Fruit fly (Drosophila melanogaster) whole organism, embryonic: Measurements from ENCODE around the gene Patr-1.

ENCODE experiments used
- Aef1 ChIP-seq: fragments of 200-800 bp; sonication (Bioruptor generic); IDR thresholded peaks from 3 replicates; pipeline ENCODE4 v1.3.6; 2022; ENCODE audit warnings: missing biosample characterization, missing genetic modification characterization
- B-H2 ChIP-seq: fragments of 200-800 bp; sonication (Bioruptor generic); optimal IDR thresholded peaks from 2 replicates; lab custom pipeline; 2018; ENCODE audit warnings: missing biosample characterization, mild to moderate bottlenecking, missing genetic modification characterization
- BEAF-32 ChIP-seq: fragments of 200-800 bp; sonication (Bioruptor generic); optimal IDR thresholded peaks from 3 replicates; lab custom pipeline; 2017; ENCODE audit warnings: missing biosample characterization, missing genetic modification characterization, mild to moderate bottlenecking, moderate library complexity, missing genetic modification reagents
- CG10321 ChIP-seq: fragments of 200-800 bp; sonication (Bioruptor generic); IDR thresholded peaks from 2 replicates; pipeline ENCODE4 v1.3.6; 2022; ENCODE audit warnings: missing biosample characterization, missing genetic modification characterization
- CG11456 ChIP-seq: fragments of 200-800 bp; sonication (Bioruptor generic); IDR thresholded peaks from 3 replicates; pipeline ENCODE4 v1.3.6; 2022; ENCODE audit warnings: missing biosample characterization, missing genetic modification characterization
- CG11560 ChIP-seq: fragments of 200-800 bp; sonication (Bioruptor generic); IDR thresholded peaks from 3 replicates; pipeline ENCODE4 v1.3.6; 2022; ENCODE audit warnings: missing biosample characterization, missing genetic modification characterization
- CG12071 ChIP-seq: fragments of 200-800 bp; sonication (Bioruptor generic); optimal IDR thresholded peaks from 3 replicates; lab custom pipeline; 2018; ENCODE audit warnings: missing biosample characterization, mild to moderate bottlenecking, missing genetic modification characterization
- CG13296 ChIP-seq: fragments of 200-800 bp; sonication (Bioruptor generic); optimal IDR thresholded peaks from 3 replicates; lab custom pipeline; 2018; ENCODE audit warnings: missing biosample characterization, mild to moderate bottlenecking, missing genetic modification characterization
- CG13624 ChIP-seq: fragments of 200-800 bp; sonication (Bioruptor generic); optimal IDR thresholded peaks from 2 replicates; lab custom pipeline; 2016; ENCODE audit warnings: missing biosample characterization, missing genetic modification characterization
- CG14710 ChIP-seq: fragments of 200-800 bp; sonication (Bioruptor generic); optimal IDR thresholded peaks from 3 replicates; lab custom pipeline; 2019; ENCODE audit warnings: missing biosample characterization, mild to moderate bottlenecking, missing genetic modification characterization, moderate library complexity
- CG15479 ChIP-seq: fragments of 200-800 bp; sonication (Bioruptor generic); optimal IDR thresholded peaks from 3 replicates; lab custom pipeline; 2019; ENCODE audit warnings: missing biosample characterization, mild to moderate bottlenecking, missing genetic modification characterization, moderate library complexity
- CG18476 ChIP-seq: fragments of 200-800 bp; sonication (Bioruptor generic); optimal IDR thresholded peaks from 2 replicates; lab custom pipeline; 2016; ENCODE audit warnings: missing biosample characterization, mild to moderate bottlenecking, missing genetic modification characterization
- CG18619 ChIP-seq: fragments of 200-800 bp; sonication (Bioruptor generic); optimal IDR thresholded peaks from 3 replicates; lab custom pipeline; 2017; ENCODE audit warnings: missing biosample characterization, mild to moderate bottlenecking, missing genetic modification characterization
- CG30403 ChIP-seq: fragments of 200-800 bp; sonication (Bioruptor generic); optimal IDR thresholded peaks from 3 replicates; lab custom pipeline; 2016; ENCODE audit warnings: missing biosample characterization, missing genetic modification characterization
- CG31388 ChIP-seq: fragments of 200-800 bp; sonication (Bioruptor generic); optimal IDR thresholded peaks from 2 replicates; lab custom pipeline; 2016; ENCODE audit warnings: missing biosample characterization, missing genetic modification characterization
- CG31441 ChIP-seq: fragments of 200-800 bp; sonication (Bioruptor generic); IDR thresholded peaks from 2 replicates; pipeline ENCODE4 v1.3.6; 2022; ENCODE audit warnings: missing biosample characterization, missing genetic modification characterization
- CG4282 ChIP-seq: fragments of 200-800 bp; sonication (Bioruptor generic); optimal IDR thresholded peaks from 2 replicates; lab custom pipeline; 2016; ENCODE audit warnings: missing biosample characterization, missing genetic modification characterization
- CG6175 ChIP-seq: fragments of 200-800 bp; sonication (Bioruptor generic); IDR thresholded peaks from 3 replicates; pipeline ENCODE4 v1.3.6; 2022; ENCODE audit warnings: missing biosample characterization, missing genetic modification characterization
- CG9932 ChIP-seq: fragments of 200-800 bp; sonication (Bioruptor generic); IDR thresholded peaks from 2 replicates; pipeline ENCODE4 v1.3.6; 2022; ENCODE audit warnings: missing biosample characterization, missing genetic modification characterization
- CHES-1-like ChIP-seq: fragments of 200-800 bp; sonication (Bioruptor generic); optimal IDR thresholded peaks from 2 replicates; lab custom pipeline; 2016; ENCODE audit warnings: missing biosample characterization, missing genetic modification characterization
- CrebB ChIP-seq: fragments of 200-800 bp; sonication (Bioruptor generic); optimal IDR thresholded peaks from 3 replicates; lab custom pipeline; 2018; ENCODE audit warnings: missing biosample characterization, mild to moderate bottlenecking, missing genetic modification characterization
- Deaf1 ChIP-seq: fragments of 200-800 bp; optimal IDR thresholded peaks from 3 replicates; lab custom pipeline; 2019; ENCODE audit warnings: missing biosample characterization, mild to moderate bottlenecking, missing genetic modification characterization, moderate library complexity
- Fer1 ChIP-seq: fragments of 200-800 bp; sonication (Bioruptor generic); optimal IDR thresholded peaks from 2 replicates; lab custom pipeline; 2017; ENCODE audit warnings: missing biosample characterization, mild to moderate bottlenecking, missing genetic modification characterization
- GATAe ChIP-seq: fragments of 200-800 bp; sonication (Bioruptor generic); conservative IDR thresholded peaks from 2 replicates; pipeline ENCODE4 v1.3.6; 2022; ENCODE audit warnings: missing biosample characterization, missing genetic modification characterization
- Hmr ChIP-seq: fragments of 200-800 bp; sonication (Bioruptor generic); optimal IDR thresholded peaks from 3 replicates; lab custom pipeline; 2017; ENCODE audit warnings: mild to moderate bottlenecking, missing biosample characterization, missing genetic modification reagents, missing genetic modification characterization
- Hr78 ChIP-seq, 2 experiments: fragments of 200-800 bp in 1 of 2; fragments of >200 bp in 1 of 2; sonication (Bioruptor generic) in 1 of 2; optimal IDR thresholded peaks; 2 replicates each; lab custom pipeline; 2017 to 2019; ENCODE audit warnings: missing biosample characterization in 2 of 2, missing genetic modification characterization in 2 of 2, mild to moderate bottlenecking in 1 of 2, moderate library complexity in 1 of 2
- Lhr ChIP-seq: fragments of 200-800 bp; sonication (Bioruptor generic); optimal IDR thresholded peaks from 3 replicates; lab custom pipeline; 2017; ENCODE audit warnings: mild to moderate bottlenecking, missing biosample characterization, missing genetic modification reagents, missing genetic modification characterization
- Lpt ChIP-seq: fragments of >200 bp; optimal IDR thresholded peaks from 2 replicates; lab custom pipeline; 2018; ENCODE audit warnings: missing biosample characterization, missing genetic modification characterization
- Nf-YA ChIP-seq: fragments of 200-800 bp; sonication (Bioruptor generic); IDR thresholded peaks from 2 replicates; pipeline ENCODE4 v1.3.6; 2022; ENCODE audit warnings: missing biosample characterization, missing genetic modification characterization
- Poxn ChIP-seq: fragments of 200-800 bp; sonication (Bioruptor generic); IDR thresholded peaks from 2 replicates; pipeline ENCODE4 v1.3.6; 2022; ENCODE audit warnings: missing biosample characterization, missing genetic modification characterization
- Ravus ChIP-seq: fragments of 200-800 bp; sonication (Bioruptor generic); IDR thresholded peaks from 2 replicates; pipeline ENCODE4 v1.3.6; 2022; ENCODE audit warnings: missing biosample characterization, missing genetic modification characterization
- Rfx ChIP-seq: fragments of 200-800 bp; sonication (Bioruptor generic); IDR thresholded peaks from 2 replicates; pipeline ENCODE4 v1.3.6; 2022; ENCODE audit warnings: missing biosample characterization, missing genetic modification characterization
- Sry-δ ChIP-seq: fragments of 200-800 bp; sonication (Bioruptor generic); optimal IDR thresholded peaks from 2 replicates; lab custom pipeline; 2016; ENCODE audit warnings: missing biosample characterization, missing genetic modification characterization
- Xbp1 ChIP-seq: fragments of 200-800 bp; sonication (Bioruptor generic); optimal IDR thresholded peaks from 3 replicates; lab custom pipeline; 2016; ENCODE audit warnings: missing biosample characterization, mild to moderate bottlenecking, missing genetic modification characterization
- abd-A ChIP-seq: fragments of 200-800 bp; sonication (Bioruptor generic); optimal IDR thresholded peaks from 3 replicates; lab custom pipeline; 2019; ENCODE audit warnings: missing biosample characterization, mild to moderate bottlenecking, missing genetic modification characterization, moderate library complexity
- ase ChIP-seq: fragments of 200-800 bp; sonication (Bioruptor generic); IDR thresholded peaks from 3 replicates; pipeline ENCODE4 v1.3.6; 2022; ENCODE audit warnings: missing biosample characterization, missing genetic modification characterization
- bowl ChIP-seq: fragments of 200-800 bp; sonication (Bioruptor generic); IDR thresholded peaks from 2 replicates; pipeline ENCODE4 v1.3.6; 2022; ENCODE audit warnings: missing biosample characterization, missing genetic modification characterization
- esg ChIP-seq: fragments of 200-800 bp; sonication (Bioruptor generic); conservative IDR thresholded peaks from 2 replicates; pipeline ENCODE4 v1.3.6; 2022; ENCODE audit warnings: missing biosample characterization, missing genetic modification characterization
- gt ChIP-seq: fragments of 200-800 bp; sonication (Bioruptor generic); IDR thresholded peaks from 2 replicates; pipeline ENCODE4 v1.3.6; 2022; ENCODE audit warnings: missing biosample characterization, missing genetic modification characterization
- h ChIP-seq: fragments of >200 bp; optimal IDR thresholded peaks from 2 replicates; lab custom pipeline; 2017
- ham ChIP-seq: fragments of 200-800 bp; sonication (Bioruptor generic); IDR thresholded peaks from 2 replicates; pipeline ENCODE4 v1.3.6; 2022; ENCODE audit warnings: missing biosample characterization, missing genetic modification characterization
- jing ChIP-seq: fragments of 200-800 bp; sonication (Bioruptor generic); optimal IDR thresholded peaks from 2 replicates; lab custom pipeline; 2018; ENCODE audit warnings: missing biosample characterization, mild to moderate bottlenecking, missing genetic modification characterization
- nau ChIP-seq: fragments of 200-800 bp; sonication (Bioruptor generic); optimal IDR thresholded peaks from 3 replicates; lab custom pipeline; 2017; ENCODE audit warnings: missing biosample characterization, mild to moderate bottlenecking, missing genetic modification characterization, missing genetic modification reagents
- salm ChIP-seq: fragments of 200-800 bp; sonication (Bioruptor generic); optimal IDR thresholded peaks from 2 replicates; lab custom pipeline; 2018; ENCODE audit warnings: missing biosample characterization, mild to moderate bottlenecking, missing genetic modification characterization
- sim ChIP-seq: fragments of 200-800 bp; sonication (Bioruptor generic); IDR thresholded peaks from 2 replicates; pipeline ENCODE4 v1.3.6; 2022; ENCODE audit warnings: missing biosample characterization, missing genetic modification characterization
- tio ChIP-seq: fragments of 200-800 bp; sonication (Bioruptor generic); optimal IDR thresholded peaks from 2 replicates; lab custom pipeline; 2017; ENCODE audit warnings: missing biosample characterization, missing genetic modification characterization, inconsistent platforms
- tna ChIP-seq: fragments of 200-800 bp; sonication (Bioruptor generic); IDR thresholded peaks from 2 replicates; pipeline ENCODE4 v1.3.6; 2022; ENCODE audit warnings: missing biosample characterization, missing genetic modification characterization; ENCODE audit not compliant: partially characterized antibody
- vfl ChIP-seq: fragments of 200-800 bp; sonication (Bioruptor generic); optimal IDR thresholded peaks from 2 replicates; lab custom pipeline; 2016; ENCODE audit warnings: missing biosample characterization, missing genetic modification characterization
- vvl ChIP-seq: fragments of 200-800 bp; sonication (Bioruptor generic); IDR thresholded peaks from 2 replicates; pipeline ENCODE4 v1.3.6; 2022; ENCODE audit warnings: missing biosample characterization, missing genetic modification characterization
- wor ChIP-seq: fragments of 200-800 bp; sonication (Bioruptor generic); IDR thresholded peaks from 2 replicates; pipeline ENCODE4 v1.3.6; 2022; ENCODE audit warnings: missing biosample characterization, missing genetic modification characterization
- zen ChIP-seq: fragments of 200-800 bp; sonication (Bioruptor generic); optimal IDR thresholded peaks from 3 replicates; lab custom pipeline; 2018; ENCODE audit warnings: missing biosample characterization, mild to moderate bottlenecking, missing genetic modification characterization, moderate library complexity

Gene Patr-1

dm6 chr3R:17042838-17043569 is at the start of gene Patr-1, which contains the start of gene bdwf:
TSS of gene Patr-1 (plus strand) at chr3R:17043564.
TSS of gene bdwf (minus strand) at chr3R:17043136.
- no peak for TF ChIP-seq nau (GFP tag; lab: Kevin White, UChicago)
- TF ChIP-seq CG18619 (GFP tag; lab: Kevin White, UChicago) = peak; percentile 39
- peak; percentile 60 for TF ChIP-seq CG30403 (GFP tag; lab: Kevin White, UChicago)
- TF ChIP-seq GATAe (GFP tag; lab: Robert Waterston, UW) = no peak
- no peak for TF ChIP-seq B-H2 (GFP tag; lab: Kevin White, UChicago)
- peak; percentile 11 for TF ChIP-seq Xbp1 (GFP tag; lab: Kevin White, UChicago)
- TF ChIP-seq Sry-δ (GFP tag; lab: Kevin White, UChicago) = peak; percentile 85
- no peak for TF ChIP-seq salm (tag; lab: Kevin White, UChicago)
- TF ChIP-seq CG11560 (tag; lab: Robert Waterston, UW) = peak; percentile 59; the same call in 1 of the 3 replicates
- no peak for TF ChIP-seq wor (GFP tag; lab: Robert Waterston, UW)
- TF ChIP-seq vfl (GFP tag; lab: Kevin White, UChicago) = no peak
- no peak for TF ChIP-seq Lpt (GFP tag; lab: Kevin White, UChicago)
- TF ChIP-seq h = no peak
- no peak for TF ChIP-seq abd-A (tag; lab: Kevin White, UChicago)
- TF ChIP-seq CG13296 (GFP tag; lab: Kevin White, UChicago) = no peak
- no peak for TF ChIP-seq Fer1 (GFP tag; lab: Kevin White, UChicago)
- no peak for TF ChIP-seq vvl (GFP tag; lab: Robert Waterston, UW)
- no peak for TF ChIP-seq CHES-1-like (GFP tag; lab: Kevin White, UChicago)
- TF ChIP-seq Nf-YA (GFP tag; lab: Robert Waterston, UW) = no peak
- no peak for TF ChIP-seq CG13624 (GFP tag; lab: Kevin White, UChicago)
- TF ChIP-seq CG9932 = peak; percentile 38; the same call in 1 of the 2 replicates
- TF ChIP-seq Hmr = no peak
- peak; percentile 69 for TF ChIP-seq CG14710 (tag; lab: Kevin White, UChicago)
- TF ChIP-seq Deaf1 (tag; lab: Kevin White, UChicago) = no peak
- TF ChIP-seq CG4282 (GFP tag; lab: Kevin White, UChicago) = no peak
- TF ChIP-seq CG12071 (GFP tag; lab: Kevin White, UChicago) = no peak
- TF ChIP-seq CG31388 (GFP tag; lab: Kevin White, UChicago) = no peak
- TF ChIP-seq CrebB (tag; lab: Kevin White, UChicago) = no peak
- no peak for TF ChIP-seq ham (GFP tag; lab: Robert Waterston, UW)
- no peak for TF ChIP-seq bowl (GFP tag; lab: Robert Waterston, UW)
- TF ChIP-seq tio (GFP tag; lab: Kevin White, UChicago) = no peak
- no peak for TF ChIP-seq CG31441 (GFP tag; lab: Robert Waterston, UW)
- no peak for TF ChIP-seq Rfx (GFP tag; lab: Robert Waterston, UW)
- TF ChIP-seq Poxn (GFP tag; lab: Robert Waterston, UW) = no peak
- TF ChIP-seq CG11456 (GFP tag; lab: Robert Waterston, UW) = 0 out of 3 replicates have a peak, but pooled peaks have one; percentile 36
- TF ChIP-seq Ravus (GFP tag; lab: Robert Waterston, UW) = no peak
- no peak for TF ChIP-seq CG15479 (GFP tag; lab: Kevin White, UChicago)
- no peak for TF ChIP-seq Aef1
- peak; percentile 17 for TF ChIP-seq CG18476 (GFP tag; lab: Kevin White, UChicago)
- no peak for TF ChIP-seq CG10321 (GFP tag; lab: Robert Waterston, UW)
- no peak for TF ChIP-seq jing (GFP tag; lab: Kevin White, UChicago)
- TF ChIP-seq Hr78 (GFP tag; optimal IDR thresholded peaks at IDR 0.05; lab: Kevin White, UChicago) = no peak
- no peak for TF ChIP-seq sim (GFP tag; lab: Robert Waterston, UW)
- TF ChIP-seq gt (GFP tag; lab: Robert Waterston, UW) = no peak
- TF ChIP-seq esg (GFP tag; lab: Robert Waterston, UW) = no peak
- peak; percentile 95 for TF ChIP-seq BEAF-32 (GFP tag; lab: Kevin White, UChicago)
- TF ChIP-seq ase (GFP tag; lab: Robert Waterston, UW) = no peak
- TF ChIP-seq zen (tag; lab: Kevin White, UChicago) = peak; percentile 55
- TF ChIP-seq tna = peak; percentile 89
- peak; percentile 27 for TF ChIP-seq Lhr (GFP tag; lab: Kevin White, UChicago)
- TF ChIP-seq CG6175 = no peak
